Worm (Caenorhabditis elegans) whole organism, midembryonic: ENCODE data around the gene F45E6.1.

ENCODE experiments used
- klf-2 ChIP-seq: fragments of 200-800 bp; sonication (Bioruptor generic); conservative IDR thresholded peaks from 2 replicates; pipeline ENCODE4 v1.3.6; 2022; ENCODE audit warnings: missing genetic modification reagents, missing genetic modification characterization, missing compliant biosample characterization
- ref-1 ChIP-seq: fragments of 200-800 bp; sonication (Bioruptor generic); conservative IDR thresholded peaks from 2 replicates; pipeline ENCODE4 v1.3.6; 2022; ENCODE audit warnings: missing genetic modification reagents, missing genetic modification characterization, missing compliant biosample characterization
- tab-1 ChIP-seq: fragments of 200-800 bp; sonication (Bioruptor generic); IDR thresholded peaks from 2 replicates; pipeline ENCODE4 v1.3.6; 2022; ENCODE audit warnings: missing genetic modification characterization, missing compliant biosample characterization
- ztf-29 ChIP-seq: fragments of 200-800 bp; sonication (Bioruptor generic); IDR thresholded peaks from 2 replicates; pipeline ENCODE4 v1.3.6; 2022; ENCODE audit warnings: missing genetic modification reagents, missing genetic modification characterization, missing compliant biosample characterization

DNA sequence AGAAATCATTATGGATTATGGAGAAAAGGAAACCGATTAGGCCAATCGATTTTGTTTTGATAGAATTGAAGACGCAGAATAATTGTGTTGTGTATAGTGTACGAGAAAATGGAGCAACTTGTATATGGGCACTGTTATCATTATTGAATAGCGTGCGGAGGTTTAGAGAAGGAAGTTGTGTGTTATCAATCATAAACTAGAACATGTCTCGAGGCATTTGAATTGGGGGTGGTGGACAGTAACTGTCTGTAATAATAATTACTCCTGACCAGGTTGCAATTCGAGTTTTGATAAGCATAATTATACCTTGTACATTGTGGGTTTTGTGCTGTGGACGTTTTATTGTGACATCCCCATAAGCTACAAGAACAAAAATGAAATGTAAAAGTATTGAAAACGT, 10.5 kb downstream of the F45E6.1 start, which contains the start of gene cdf-2:
- TF ChIP-seq klf-2 (no peak), tab-1 (GFP tag; lab: Robert Waterston, UW) (no peak), ztf-29 (GFP tag; lab: Robert Waterston, UW) (no peak), ref-1 (GFP tag; lab: Robert Waterston, UW) (no peak)
